Fruit fly (Drosophila melanogaster) whole organism, embryonic: Measurements from ENCODE around the gene PpD6.

ENCODE experiments used
- Adf1 ChIP-seq: fragments of 200-800 bp; sonication (Bioruptor generic); IDR thresholded peaks from 2 replicates; pipeline ENCODE4 v1.3.6; 2022; ENCODE audit warnings: missing biosample characterization, missing genetic modification characterization
- BEAF-32 ChIP-seq: fragments of 200-800 bp; sonication (Bioruptor generic); optimal IDR thresholded peaks from 3 replicates; lab custom pipeline; 2017; ENCODE audit warnings: missing biosample characterization, missing genetic modification characterization, mild to moderate bottlenecking, moderate library complexity, missing genetic modification reagents
- BtbVII ChIP-seq: fragments of 200-800 bp; sonication (Bioruptor generic); optimal IDR thresholded peaks from 3 replicates; lab custom pipeline; 2017; ENCODE audit warnings: missing biosample characterization, mild to moderate bottlenecking, missing genetic modification characterization
- CG11695 ChIP-seq: fragments of 200-800 bp; sonication (Bioruptor generic); IDR thresholded peaks from 3 replicates; pipeline ENCODE4 v1.3.6; 2022; ENCODE audit warnings: missing biosample characterization, missing genetic modification characterization
- CG15514 ChIP-seq: fragments of 200-800 bp; sonication (Bioruptor generic); optimal IDR thresholded peaks from 3 replicates; lab custom pipeline; 2017; ENCODE audit warnings: missing biosample characterization, missing genetic modification characterization, mild to moderate bottlenecking, moderate library complexity, missing genetic modification reagents
- CG18619 ChIP-seq: fragments of 200-800 bp; sonication (Bioruptor generic); optimal IDR thresholded peaks from 3 replicates; lab custom pipeline; 2017; ENCODE audit warnings: missing biosample characterization, mild to moderate bottlenecking, missing genetic modification characterization
- CG2129 ChIP-seq: fragments of 200-800 bp; sonication (Bioruptor generic); IDR thresholded peaks from 2 replicates; pipeline ENCODE4 v1.3.6; 2022; ENCODE audit warnings: missing biosample characterization, missing genetic modification characterization; ENCODE audit not compliant: partially characterized antibody
- CG30403 ChIP-seq: fragments of 200-800 bp; sonication (Bioruptor generic); optimal IDR thresholded peaks from 3 replicates; lab custom pipeline; 2016; ENCODE audit warnings: missing biosample characterization, missing genetic modification characterization
- CG32772 ChIP-seq: fragments of 200-800 bp; sonication (Bioruptor generic); IDR thresholded peaks from 2 replicates; pipeline ENCODE4 v1.3.6; 2022; ENCODE audit warnings: missing biosample characterization, missing genetic modification characterization
- CG34376 ChIP-seq: fragments of 200-800 bp; sonication (Bioruptor generic); optimal IDR thresholded peaks from 2 replicates; lab custom pipeline; 2018; ENCODE audit warnings: missing biosample characterization, mild to moderate bottlenecking, missing genetic modification characterization
- CG42726 ChIP-seq: fragments of 200-800 bp; sonication (Bioruptor generic); IDR thresholded peaks from 2 replicates; pipeline ENCODE4 v1.3.6; 2022; ENCODE audit warnings: missing biosample characterization, missing genetic modification characterization; ENCODE audit not compliant: partially characterized antibody
- CG4707 ChIP-seq: fragments of 200-800 bp; sonication (Bioruptor generic); optimal IDR thresholded peaks from 2 replicates; lab custom pipeline; 2018; ENCODE audit warnings: missing biosample characterization, mild to moderate bottlenecking, missing genetic modification characterization, moderate library complexity
- CG6791 ChIP-seq: fragments of 200-800 bp; sonication (Bioruptor generic); IDR thresholded peaks from 3 replicates; pipeline ENCODE4 v1.3.6; 2022; ENCODE audit warnings: missing biosample characterization, missing genetic modification characterization; ENCODE audit not compliant: partially characterized antibody
- CG7357 ChIP-seq: fragments of 200-800 bp; sonication (Bioruptor generic); IDR thresholded peaks from 3 replicates; pipeline ENCODE4 v1.3.6; 2022; ENCODE audit warnings: missing biosample characterization, missing genetic modification characterization
- CG7839 ChIP-seq: fragments of 200-800 bp; sonication (Bioruptor generic); optimal IDR thresholded peaks from 3 replicates; lab custom pipeline; 2018; ENCODE audit warnings: missing biosample characterization, mild to moderate bottlenecking, missing genetic modification characterization, moderate library complexity
- CG7963 ChIP-seq: fragments of 200-800 bp; sonication (Bioruptor generic); IDR thresholded peaks from 3 replicates; pipeline ENCODE4 v1.3.6; 2022; ENCODE audit warnings: missing biosample characterization, missing genetic modification characterization; ENCODE audit not compliant: partially characterized antibody
- CG8765 ChIP-seq: fragments of 200-800 bp; sonication (Bioruptor generic); IDR thresholded peaks from 2 replicates; pipeline ENCODE4 v1.3.6; 2022; ENCODE audit warnings: missing biosample characterization, missing genetic modification characterization
- CG9797 ChIP-seq: fragments of 200-800 bp; sonication (Bioruptor generic); optimal IDR thresholded peaks from 3 replicates; lab custom pipeline; 2018; ENCODE audit warnings: missing biosample characterization, mild to moderate bottlenecking, missing genetic modification characterization
- CTCF ChIP-seq: fragments of 200-800 bp; sonication (Bioruptor generic); optimal IDR thresholded peaks from 2 replicates; lab custom pipeline; 2017; ENCODE audit warnings: missing biosample characterization, mild to moderate bottlenecking, missing genetic modification characterization, moderate library complexity
- Dll ChIP-seq: fragments of 200-800 bp; sonication (Bioruptor generic); IDR thresholded peaks from 4 replicates; pipeline ENCODE4 v1.3.6; 2022; ENCODE audit warnings: missing biosample characterization, missing genetic modification characterization; ENCODE audit not compliant: partially characterized antibody
- Doc2 ChIP-seq: fragments of 200-800 bp; sonication (Bioruptor generic); IDR thresholded peaks from 2 replicates; pipeline ENCODE4 v1.3.6; 2022; ENCODE audit warnings: missing biosample characterization, missing genetic modification characterization
- Dp ChIP-seq: fragments of 200-800 bp; sonication (Bioruptor generic); optimal IDR thresholded peaks from 2 replicates; lab custom pipeline; 2018; ENCODE audit warnings: missing biosample characterization, mild to moderate bottlenecking, missing genetic modification characterization, moderate library complexity
- HmgZ ChIP-seq: fragments of 200-800 bp; sonication (Bioruptor generic); optimal IDR thresholded peaks from 2 replicates; lab custom pipeline; 2018; ENCODE audit warnings: missing biosample characterization, mild to moderate bottlenecking, missing genetic modification characterization
- MBD-R2 ChIP-seq: fragments of 200-800 bp; sonication (Bioruptor generic); IDR thresholded peaks from 2 replicates; pipeline ENCODE4 v1.3.6; 2022; ENCODE audit warnings: missing biosample characterization, missing genetic modification characterization
- Meics ChIP-seq: fragments of 200-800 bp; sonication (Bioruptor generic); optimal IDR thresholded peaks from 2 replicates; lab custom pipeline; 2017; ENCODE audit warnings: missing biosample characterization, mild to moderate bottlenecking, missing genetic modification characterization
- Sry-δ ChIP-seq: fragments of 200-800 bp; sonication (Bioruptor generic); optimal IDR thresholded peaks from 2 replicates; lab custom pipeline; 2016; ENCODE audit warnings: missing biosample characterization, missing genetic modification characterization
- YL-1 ChIP-seq: fragments of 200-800 bp; sonication (Bioruptor generic); optimal IDR thresholded peaks from 3 replicates; lab custom pipeline; 2017; ENCODE audit warnings: missing biosample characterization, mild to moderate bottlenecking, missing genetic modification characterization
- abd-A ChIP-seq: fragments of 200-800 bp; sonication (Bioruptor generic); optimal IDR thresholded peaks from 3 replicates; lab custom pipeline; 2019; ENCODE audit warnings: missing biosample characterization, mild to moderate bottlenecking, missing genetic modification characterization, moderate library complexity
- amos ChIP-seq: fragments of 200-800 bp; sonication (Bioruptor generic); IDR thresholded peaks from 2 replicates; pipeline ENCODE4 v1.3.6; 2022; ENCODE audit warnings: missing biosample characterization, missing genetic modification characterization; ENCODE audit not compliant: partially characterized antibody
- ash1 ChIP-seq: fragments of 200-800 bp; sonication (Bioruptor generic); optimal IDR thresholded peaks from 2 replicates; lab custom pipeline; 2018; ENCODE audit warnings: missing biosample characterization, mild to moderate bottlenecking, missing genetic modification characterization
- ato ChIP-seq: fragments of 200-800 bp; sonication (Bioruptor generic); IDR thresholded peaks from 2 replicates; pipeline ENCODE4 v1.3.6; 2022; ENCODE audit warnings: missing biosample characterization, missing genetic modification characterization; ENCODE audit not compliant: partially characterized antibody
- bab2 ChIP-seq: fragments of 200-800 bp; sonication (Bioruptor generic); optimal IDR thresholded peaks from 2 replicates; lab custom pipeline; 2016; ENCODE audit warnings: missing biosample characterization, missing genetic modification characterization
- cato ChIP-seq: fragments of 200-800 bp; sonication (Bioruptor generic); optimal IDR thresholded peaks from 2 replicates; lab custom pipeline; 2016; ENCODE audit warnings: missing biosample characterization, missing genetic modification characterization, borderline replicate concordance
- crc ChIP-seq: fragments of 200-800 bp; sonication (Bioruptor generic); optimal IDR thresholded peaks from 2 replicates; lab custom pipeline; 2016; ENCODE audit warnings: missing biosample characterization, missing genetic modification characterization
- disco-r ChIP-seq: fragments of 200-800 bp; sonication (Bioruptor generic); optimal IDR thresholded peaks from 2 replicates; lab custom pipeline; 2016; ENCODE audit warnings: missing biosample characterization, missing genetic modification characterization
- dpn ChIP-seq, 2 experiments: fragments of 200-800 bp; sonication (Bioruptor generic); optimal IDR thresholded peaks; 3 replicates each; lab custom pipeline; 2016; ENCODE audit warnings: missing biosample characterization in 2 of 2, missing genetic modification characterization in 2 of 2
- ind ChIP-seq: fragments of 200-800 bp; sonication (Bioruptor generic); optimal IDR thresholded peaks from 3 replicates; lab custom pipeline; 2016; ENCODE audit warnings: missing biosample characterization, missing genetic modification characterization
- inv ChIP-seq: fragments of 200-800 bp; sonication (Bioruptor generic); IDR thresholded peaks from 2 replicates; pipeline ENCODE4 v1.3.6; 2022; ENCODE audit warnings: missing biosample characterization, missing genetic modification characterization; ENCODE audit not compliant: partially characterized antibody
- lilli ChIP-seq: fragments of 200-800 bp; sonication (Bioruptor generic); optimal IDR thresholded peaks from 3 replicates; lab custom pipeline; 2016; ENCODE audit warnings: missing biosample characterization, missing genetic modification characterization
- odd ChIP-seq: fragments of 200-800 bp; sonication (Bioruptor generic); optimal IDR thresholded peaks from 2 replicates; lab custom pipeline; 2017; ENCODE audit warnings: missing biosample characterization, mild to moderate bottlenecking, missing genetic modification characterization
- p53 ChIP-seq: fragments of 200-800 bp; sonication (Bioruptor generic); optimal IDR thresholded peaks from 2 replicates; lab custom pipeline; 2016; ENCODE audit warnings: missing biosample characterization, missing genetic modification characterization
- row ChIP-seq: fragments of 200-800 bp; sonication (Bioruptor generic); IDR thresholded peaks from 3 replicates; pipeline ENCODE4 v1.3.6; 2022; ENCODE audit warnings: missing biosample characterization, missing genetic modification characterization
- sens ChIP-seq: fragments of 200-800 bp; sonication (Bioruptor generic); peaks from one replicate; lab custom pipeline; 2016; ENCODE audit warnings: missing biosample characterization, missing genetic modification characterization
- sna ChIP-seq: fragments of 200-800 bp; sonication (Bioruptor generic); IDR thresholded peaks from 2 replicates; pipeline ENCODE4 v1.3.6; 2022; ENCODE audit warnings: missing biosample characterization, missing genetic modification characterization; ENCODE audit not compliant: partially characterized antibody
- stwl ChIP-seq: fragments of 200-800 bp; sonication (Bioruptor generic); optimal IDR thresholded peaks from 3 replicates; lab custom pipeline; 2018; ENCODE audit warnings: missing biosample characterization, mild to moderate bottlenecking, missing genetic modification characterization, moderate library complexity
- tin ChIP-seq: fragments of 200-800 bp; sonication (Bioruptor generic); optimal IDR thresholded peaks from 3 replicates; lab custom pipeline; 2016; ENCODE audit warnings: missing biosample characterization, missing genetic modification characterization
- tll ChIP-seq, 2 experiments: fragments of 200-800 bp in 1 of 2; fragments of >200 bp in 1 of 2; sonication (Bioruptor generic) in 1 of 2; optimal IDR thresholded peaks; 2 replicates each; lab custom pipeline; 2017 to 2019; ENCODE audit warnings: missing biosample characterization in 2 of 2, missing genetic modification characterization in 2 of 2, mild to moderate bottlenecking in 1 of 2, moderate library complexity in 1 of 2
- trem ChIP-seq: fragments of 200-800 bp; optimal IDR thresholded peaks from 3 replicates; lab custom pipeline; 2019; ENCODE audit warnings: missing biosample characterization, mild to moderate bottlenecking, missing genetic modification characterization, moderate library complexity
- unc-4 ChIP-seq: fragments of 200-800 bp; sonication (Bioruptor generic); IDR thresholded peaks from 2 replicates; pipeline ENCODE4 v1.3.6; 2022; ENCODE audit warnings: missing biosample characterization, missing genetic modification characterization; ENCODE audit not compliant: partially characterized antibody
- vnd ChIP-seq: fragments of 200-800 bp; sonication (Bioruptor generic); IDR thresholded peaks from 3 replicates; pipeline ENCODE4 v1.3.6; 2022; ENCODE audit warnings: missing biosample characterization, missing genetic modification characterization; ENCODE audit not compliant: partially characterized antibody

Gene PpD6

dm6 chr2L:3145470-3145869 is 36.0 kb downstream of the PpD6 start, which contains the start of gene ND-B14.5B (continued):
- no peak for TF ChIP-seq Doc2 (GFP tag; lab: Robert Waterston, UW)
- no peak for TF ChIP-seq dpn (GFP tag; optimal IDR thresholded peaks at IDR 0.05; lab: Kevin White, UChicago)
- peak; percentile 81 for TF ChIP-seq amos (GFP tag; lab: Robert Waterston, UW)
- peak; percentile 76; the same call in 2 of the 3 replicates for TF ChIP-seq CG6791
- no peak for TF ChIP-seq CG7839 (tag; lab: Kevin White, UChicago)
- TF ChIP-seq ash1 (GFP tag; lab: Kevin White, UChicago), result no peak
- no peak for TF ChIP-seq CG4707 (GFP tag; lab: Kevin White, UChicago)
- TF ChIP-seq CTCF (GFP tag; lab: Kevin White, UChicago), result no peak
- peak; percentile 60; the same call in 1 of the 2 replicates for TF ChIP-seq inv (GFP tag; lab: Robert Waterston, UW)
- TF ChIP-seq CG7963 (GFP tag; lab: Robert Waterston, UW), result 0 out of 3 replicates have a peak, but pooled peaks have one; percentile 41
- peak; percentile 63 for TF ChIP-seq vnd (GFP tag; lab: Robert Waterston, UW)
- no peak for TF ChIP-seq tll (GFP tag; optimal IDR thresholded peaks at IDR 0.05; lab: Kevin White, UChicago)
- no peak for TF ChIP-seq p53
- no peak for TF ChIP-seq ind
- no peak for TF ChIP-seq CG9797 (GFP tag; lab: Kevin White, UChicago)
- TF ChIP-seq CG15514 (GFP tag; lab: Kevin White, UChicago), result peak; percentile 99
- no peak for TF ChIP-seq CG34376 (GFP tag; lab: Kevin White, UChicago)
- peak; percentile 18 for TF ChIP-seq HmgZ
- TF ChIP-seq unc-4 (GFP tag; lab: Robert Waterston, UW), result peak; percentile 75
- TF ChIP-seq Dp (GFP tag; lab: Kevin White, UChicago), result peak; percentile 50
- TF ChIP-seq BEAF-32 (GFP tag; lab: Kevin White, UChicago), result peak; percentile 79
- TF ChIP-seq MBD-R2 (GFP tag; lab: Robert Waterston, UW), result peak; percentile 41; the same call in 1 of the 2 replicates
- TF ChIP-seq CG11695 (GFP tag; lab: Robert Waterston, UW), result no peak
- TF ChIP-seq YL-1 (GFP tag; lab: Kevin White, UChicago), result peak; percentile 41
- TF ChIP-seq stwl, result peak; percentile 40
- TF ChIP-seq trem (tag; lab: Kevin White, UChicago), result peak; percentile 13
- TF ChIP-seq cato, result no peak
- TF ChIP-seq tin (GFP tag; lab: Kevin White, UChicago), result no peak
- no peak for TF ChIP-seq BtbVII (GFP tag; lab: Kevin White, UChicago)
- peak; percentile 81 for TF ChIP-seq Dll (GFP tag; lab: Robert Waterston, UW)
- no peak for TF ChIP-seq bab2 (GFP tag; lab: Kevin White, UChicago)
- TF ChIP-seq Meics, result no peak
- TF ChIP-seq crc (GFP tag; lab: Kevin White, UChicago), result no peak
- TF ChIP-seq CG30403, result no peak
- no peak for TF ChIP-seq CG18619
- peak; percentile 36 for TF ChIP-seq sna
- TF ChIP-seq CG32772 (GFP tag; lab: Robert Waterston, UW), result no peak
- no peak for TF ChIP-seq odd (GFP tag; lab: Kevin White, UChicago)
- TF ChIP-seq CG7357, result no peak
- peak; percentile 63; the same call in 1 of the 2 replicates for TF ChIP-seq CG42726 (GFP tag; lab: Robert Waterston, UW)
- peak; percentile 53 for TF ChIP-seq ato (GFP tag; lab: Robert Waterston, UW)
- peak; percentile 55 for TF ChIP-seq sens (GFP tag; lab: Kevin White, UChicago)
- 0 out of 2 replicates have a peak, but pooled peaks have one; percentile 34 for TF ChIP-seq CG2129 (GFP tag; lab: Robert Waterston, UW)
- TF ChIP-seq CG8765, result no peak
- no peak for TF ChIP-seq disco-r (GFP tag; lab: Kevin White, UChicago)
- TF ChIP-seq row, result peak; percentile 44; the same call in 1 of the 3 replicates
- TF ChIP-seq Adf1 (GFP tag; lab: Robert Waterston, UW), result no peak
- TF ChIP-seq abd-A (tag; lab: Kevin White, UChicago), result no peak
- peak; percentile 88 for TF ChIP-seq Sry-δ
- no peak for TF ChIP-seq lilli (GFP tag; lab: Kevin White, UChicago)
